Worm (Caenorhabditis elegans): Measurements from ENCODE around the gene smap-1.

- TF ChIP-seq R02D3.7 (tag; optimal IDR thresholded peaks at IDR 0.05) (no peak), nhr-77 (tag; optimal IDR thresholded peaks at IDR 0.05) (no peak)
Measured at ce11 chrIII:10757540-10757939, 17.9 kb upstream of the smap-1 start, which contains the start of gene rnf-113.

All from whole organism, L4 larva.